Fruit fly (Drosophila melanogaster): ENCODE data around the gene nod.

dm6 chrX:11622649-11623425 is 42.3 kb downstream of the nod start:
- peak; percentile 95 for TF ChIP-seq CG32121 (GFP tag; IDR thresholded peaks at IDR 0.05)
- peak; percentile 97 for TF ChIP-seq CG17806 (tag; optimal IDR thresholded peaks at IDR 0.05)
- peak; percentile 92 for TF ChIP-seq EcR (GFP tag; optimal IDR thresholded peaks at IDR 0.05)
- TF ChIP-seq CG14655 (GFP tag; optimal IDR thresholded peaks at IDR 0.05) = peak; percentile 96
- peak; percentile 97 for TF ChIP-seq CG34367 (tag; optimal IDR thresholded peaks at IDR 0.05)
- peak; percentile 87 for TF ChIP-seq fd96Ca (GFP tag; IDR thresholded peaks at IDR 0.05)
- TF ChIP-seq Pif1B (GFP tag; optimal IDR thresholded peaks at IDR 0.05) = peak; percentile 96
- peak; percentile 95 for TF ChIP-seq CG8159 (tag; optimal IDR thresholded peaks at IDR 0.05)
- peak; percentile 95 for TF ChIP-seq CG9948 (tag; optimal IDR thresholded peaks at IDR 0.05)
- TF ChIP-seq Ets98B (GFP tag; IDR thresholded peaks at IDR 0.05) = peak; percentile 95
- TF ChIP-seq Pif1A (GFP tag; optimal IDR thresholded peaks at IDR 0.05) = peak; percentile 97
- TF ChIP-seq Snoo (tag; optimal IDR thresholded peaks at IDR 0.05) = peak; percentile 84
- TF ChIP-seq gl (tag; optimal IDR thresholded peaks at IDR 0.05) = peak; percentile 95
- TF ChIP-seq CG4496 (GFP tag; IDR thresholded peaks at IDR 0.05) = peak; percentile 98

All from whole organism, pupa.